Worm (Caenorhabditis elegans) whole organism, early embryonic: ENCODE results near the gene hlh-14.
A peak's percentile ranks its signal among the peaks of the same experiment; 100 is the strongest.

Source experiments
- B0310.2 ChIP-seq: sonication (generic microtip); optimal IDR thresholded peaks from 2 replicates; lab custom pipeline; 2016; ENCODE audit warnings: mild to moderate bottlenecking, missing genetic modification characterization, missing compliant biosample characterization
- F13C5.2 ChIP-seq: sonication (generic microtip); optimal IDR thresholded peaks from 2 replicates; lab custom pipeline; 2017; ENCODE audit warnings: mild to moderate bottlenecking, missing genetic modification characterization, inconsistent platforms, missing compliant biosample characterization
- aly-1 ChIP-seq: sonication (generic microtip); optimal IDR thresholded peaks from 2 replicates; lab custom pipeline; 2016; ENCODE audit warnings: missing genetic modification characterization, missing compliant biosample characterization
- ama-1 ChIP-seq: fragments of 150-350 bp; optimal IDR thresholded peaks from 2 replicates; lab custom pipeline; 2014
- ceh-36 ChIP-seq: sonication (generic microtip); optimal IDR thresholded peaks from 2 replicates; lab custom pipeline; 2016; ENCODE audit warnings: missing genetic modification characterization, inconsistent platforms, missing compliant biosample characterization
- ets-7 ChIP-seq: sonication (generic microtip); optimal IDR thresholded peaks from 2 replicates; lab custom pipeline; 2016; ENCODE audit warnings: missing genotype, missing genetic modification characterization, missing compliant biosample characterization
- flt-1 ChIP-seq: fragments of 200-800 bp; sonication (Bioruptor generic); IDR thresholded peaks from 2 replicates; pipeline ENCODE4 v1.3.6; 2022; ENCODE audit warnings: missing genetic modification characterization, missing compliant biosample characterization
- hmg-4 ChIP-seq: fragments of 200-800 bp; sonication (Bioruptor generic); optimal IDR thresholded peaks from 2 replicates; lab custom pipeline; 2018; ENCODE audit warnings: mild to moderate bottlenecking, missing genetic modification characterization, missing compliant biosample characterization
- hnd-1 ChIP-seq: sonication (generic microtip); optimal IDR thresholded peaks from 2 replicates; lab custom pipeline; 2016; ENCODE audit warnings: missing genetic modification characterization, missing compliant biosample characterization
- pes-1 ChIP-seq: fragments of 200-800 bp; sonication (Bioruptor generic); IDR thresholded peaks from 2 replicates; pipeline ENCODE4 v1.3.6; 2022; ENCODE audit warnings: missing genetic modification reagents, missing genetic modification characterization, missing compliant biosample characterization
- scrt-1 ChIP-seq: fragments of 200-800 bp; sonication (Bioruptor generic); IDR thresholded peaks from 2 replicates; pipeline ENCODE4 v1.3.6; 2022; ENCODE audit warnings: missing genetic modification characterization, missing compliant biosample characterization
- sea-1 ChIP-seq: fragments of 200-800 bp; sonication (Bioruptor generic); conservative IDR thresholded peaks from 2 replicates; pipeline ENCODE4 v1.3.6; 2022; ENCODE audit warnings: missing genetic modification characterization, missing compliant biosample characterization
- tbx-37 ChIP-seq: fragments of 200-800 bp; sonication (Bioruptor generic); conservative IDR thresholded peaks from 2 replicates; pipeline ENCODE4 v1.3.6; 2022; ENCODE audit warnings: missing genetic modification reagents, missing genetic modification characterization, missing compliant biosample characterization
- tra-4 ChIP-seq: sonication (generic microtip); optimal IDR thresholded peaks from 2 replicates; lab custom pipeline; 2017; ENCODE audit warnings: missing genetic modification characterization, missing compliant biosample characterization

DNA sequence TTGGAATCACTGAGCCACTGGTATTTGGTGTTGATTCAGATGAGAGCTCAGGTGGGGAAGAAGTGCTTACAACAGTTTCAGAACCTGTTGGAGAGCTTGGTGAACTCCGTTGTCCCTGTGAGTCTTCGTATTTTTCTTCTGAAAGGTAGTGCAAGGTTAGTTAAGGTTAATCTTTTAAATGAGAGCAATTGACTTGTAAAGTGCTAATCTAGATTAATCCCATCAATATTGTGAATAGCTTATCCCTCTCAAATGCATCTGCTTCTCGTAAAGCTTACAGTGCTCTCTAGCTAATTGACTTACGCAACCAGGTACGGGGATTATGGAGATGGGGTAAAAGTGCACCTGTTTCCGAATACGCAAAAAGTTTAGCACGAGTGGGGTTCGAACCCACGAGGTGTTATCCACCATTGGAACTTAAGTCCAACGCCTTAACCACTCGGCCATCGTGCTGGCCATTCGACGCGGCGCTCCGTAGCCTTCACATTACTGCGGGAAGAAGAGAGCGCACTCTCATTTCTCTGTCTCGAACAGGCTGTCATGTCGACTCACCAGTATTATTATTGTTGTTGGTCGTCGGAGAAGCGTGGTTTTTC lies 34.0 kb upstream of the hlh-14 start:
- TF ChIP-seq tbx-37 (GFP tag; lab: Robert Waterston, UW) (peak; percentile 64), flt-1 (GFP tag; lab: Robert Waterston, UW) (peak; percentile 56; the same call in 1 of the 2 replicates), ama-1 (lab: Kevin White, UChicago) (no peak), hmg-4 (peak; percentile 62), hnd-1 (peak; percentile 59), aly-1 (tag; lab: Kevin White, UChicago) (no peak), F13C5.2 (tag; lab: Kevin White, UChicago) (peak; percentile 66), pes-1 (peak; percentile 78), ceh-36 (tag; lab: Kevin White, UChicago) (peak; percentile 89), ets-7 (tag; lab: Kevin White, UChicago) (no peak), sea-1 (no peak), tra-4 (tag; lab: Kevin White, UChicago) (no peak), B0310.2 (peak; percentile 47), scrt-1 (GFP tag; lab: Robert Waterston, UW) (peak; percentile 75)
